Worm (Caenorhabditis elegans): ENCODE data around the gene fax-1.

DNA sequence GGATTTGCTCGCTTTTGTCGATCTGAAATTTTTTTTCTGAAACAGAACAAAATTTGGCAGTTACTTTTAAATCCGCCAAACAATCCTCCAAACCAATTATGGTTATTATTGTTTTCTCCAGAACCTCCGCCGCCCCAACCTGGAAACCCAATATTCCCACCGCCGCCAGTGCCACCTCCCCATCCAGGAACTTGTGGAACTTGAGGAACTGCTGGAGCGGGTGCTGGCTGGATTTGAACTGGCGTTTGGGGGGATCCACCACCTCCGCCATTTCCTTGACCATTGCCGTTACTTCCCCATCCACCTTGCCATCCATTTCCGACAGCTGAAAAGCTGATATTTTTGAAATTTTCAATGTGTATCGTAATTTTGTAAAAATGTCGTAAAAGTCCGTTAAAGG, 48.6 kb upstream of the fax-1 start:
- TF ChIP-seq lin-13 (tag; optimal IDR thresholded peaks at IDR 0.05) (no peak), nhr-12 (tag; optimal IDR thresholded peaks at IDR 0.05) (no peak), mep-1 (tag; optimal IDR thresholded peaks at IDR 0.05) (no peak), nhr-28 (tag; optimal IDR thresholded peaks at IDR 0.05) (no peak), drap-1 (GFP tag; optimal IDR thresholded peaks at IDR 0.05) (no peak), nhr-237 (tag; optimal IDR thresholded peaks at IDR 0.05) (no peak), ztf-11 (tag; optimal IDR thresholded peaks at IDR 0.05) (no peak), ceh-83 (GFP tag; optimal IDR thresholded peaks at IDR 0.05) (no peak), elt-3 (tag; optimal IDR thresholded peaks at IDR 0.05) (no peak)

Data from whole organism, mixed stage, embryonic.